Worm (Caenorhabditis elegans) whole organism, L1 larva: ENCODE results near the gene hda-10.

ENCODE experiments used
- ces-1 ChIP-seq: fragments of 150-350 bp; optimal IDR thresholded peaks from 2 replicates; lab custom pipeline; 2014; ENCODE audit warnings: missing biosample characterization, missing genetic modification reagents, missing genetic modification characterization
- dpl-1 ChIP-seq, 3 experiments: fragments of 150-350 bp in 2 of 3; sonication (generic microtip) in 1 of 3; optimal IDR thresholded peaks; 2 replicates each; lab custom pipeline; 2014 to 2017; ENCODE audit warnings: missing biosample characterization in 3 of 3, missing genetic modification characterization in 3 of 3, missing genetic modification reagents in 3 of 3
- egl-13 ChIP-seq: sonication (generic microtip); optimal IDR thresholded peaks from 2 replicates; lab custom pipeline; 2016; ENCODE audit warnings: missing genotype, missing genetic modification reagents, missing genetic modification characterization, missing compliant biosample characterization
- fkh-10 ChIP-seq: sonication (generic microtip); optimal IDR thresholded peaks from 2 replicates; lab custom pipeline; 2017; ENCODE audit warnings: missing biosample characterization, missing genetic modification reagents, missing genetic modification characterization
- lir-3 ChIP-seq: sonication (generic microtip); optimal IDR thresholded peaks from 2 replicates; lab custom pipeline; 2016; ENCODE audit warnings: mild to moderate bottlenecking, missing genetic modification characterization, moderate library complexity, missing compliant biosample characterization; ENCODE audit not compliant: poor library complexity
- mdl-1 ChIP-seq, 2 experiments: fragments of 150-350 bp; optimal IDR thresholded peaks; 2 replicates each; lab custom pipeline; 2014 to 2017; ENCODE audit warnings: missing biosample characterization in 2 of 2, missing genetic modification characterization in 2 of 2, inconsistent platforms in 1 of 2
- mef-2 ChIP-seq: fragments of 150-350 bp; optimal IDR thresholded peaks from 2 replicates; lab custom pipeline; 2014; ENCODE audit warnings: missing biosample characterization, missing genetic modification characterization
- rnt-1 ChIP-seq: sonication (generic microtip); optimal IDR thresholded peaks from 2 replicates; lab custom pipeline; 2016; ENCODE audit warnings: mild to moderate bottlenecking, missing genetic modification characterization, moderate library complexity, missing compliant biosample characterization
- unc-62 ChIP-seq: fragments of 150-350 bp; optimal IDR thresholded peaks from 2 replicates; lab custom pipeline; 2014; ENCODE audit warnings: missing biosample characterization, missing genetic modification reagents, missing genetic modification characterization
- ztf-11 ChIP-seq, 2 experiments: sonication (generic microtip); optimal IDR thresholded peaks; 2 replicates each; lab custom pipeline; 2016 to 2017; ENCODE audit warnings: missing genetic modification characterization in 2 of 2, missing biosample characterization in 1 of 2, missing compliant biosample characterization in 1 of 2

DNA sequence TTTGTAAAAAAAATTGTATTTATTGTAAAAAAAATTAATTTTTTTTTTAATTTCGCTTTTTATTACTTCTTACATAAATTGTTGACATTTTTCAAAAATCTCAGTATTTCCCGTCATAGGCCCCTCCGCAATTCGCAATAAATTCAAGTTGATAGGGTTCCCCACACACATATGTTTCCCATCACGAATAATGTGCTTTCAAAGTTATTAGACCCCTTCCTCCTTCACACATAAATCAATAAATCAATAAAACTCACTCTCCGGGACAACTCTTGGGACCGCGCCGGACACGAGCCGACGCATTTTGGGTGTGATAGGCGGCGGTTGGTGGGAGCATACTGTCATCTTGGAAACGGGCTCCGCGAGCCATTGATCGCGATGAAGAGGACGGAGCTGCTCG, 43.1 kb upstream of the hda-10 start:
- no peak for TF ChIP-seq unc-62 (GFP tag; lab: Kevin White, UChicago)
- no peak for TF ChIP-seq lir-3 (tag; lab: Kevin White, UChicago)
- no peak for TF ChIP-seq fkh-10
- TF ChIP-seq ces-1 (GFP tag; lab: Kevin White, UChicago): no peak
- TF ChIP-seq rnt-1 (tag; lab: Kevin White, UChicago): no peak
- no peak for TF ChIP-seq mef-2 (tag; lab: Kevin White, UChicago)
- TF ChIP-seq mdl-1 (tag; optimal IDR thresholded peaks at IDR 0.05; lab: Kevin White, UChicago): no peak
- TF ChIP-seq egl-13: no peak
- no peak for TF ChIP-seq dpl-1 (GFP tag; optimal IDR thresholded peaks at IDR 0.05; lab: Kevin White, UChicago)
- TF ChIP-seq ztf-11 (tag; optimal IDR thresholded peaks at IDR 0.05; lab: Kevin White, UChicago): no peak
